Fruit fly (Drosophila melanogaster) whole organism, pupa: ENCODE measurements around the gene sas.

Experiments
- CG10348 ChIP-seq: fragments of 200-800 bp; sonication (Bioruptor generic); IDR thresholded peaks from 2 replicates; pipeline ENCODE4 v1.3.6; 2022; ENCODE audit warnings: missing biosample characterization, missing genetic modification characterization
- CG12605 ChIP-seq: fragments of 200-800 bp; sonication (Bioruptor generic); IDR thresholded peaks from 2 replicates; pipeline ENCODE4 v1.3.6; 2022; ENCODE audit warnings: missing biosample characterization, missing genetic modification characterization
- CG14655 ChIP-seq: fragments of 200-800 bp; sonication (Bioruptor generic); optimal IDR thresholded peaks from 3 replicates; lab custom pipeline; 2017; ENCODE audit warnings: mild to moderate bottlenecking, missing biosample characterization, missing genetic modification reagents, missing genetic modification characterization
- CG15710 ChIP-seq: fragments of 200-800 bp; sonication (Bioruptor generic); optimal IDR thresholded peaks from 2 replicates; lab custom pipeline; 2018; ENCODE audit warnings: missing biosample characterization, mild to moderate bottlenecking, missing genetic modification characterization, moderate library complexity
- CG17806 ChIP-seq: fragments of 200-800 bp; sonication (Bioruptor generic); optimal IDR thresholded peaks from 2 replicates; lab custom pipeline; 2018; ENCODE audit warnings: missing biosample characterization, mild to moderate bottlenecking, missing genetic modification characterization, moderate library complexity
- CG32121 ChIP-seq: fragments of 200-800 bp; sonication (Bioruptor generic); IDR thresholded peaks from 2 replicates; pipeline ENCODE4 v1.3.6; 2022; ENCODE audit warnings: missing biosample characterization, missing genetic modification characterization
- CG34367 ChIP-seq: fragments of 200-800 bp; sonication (Bioruptor generic); optimal IDR thresholded peaks from 2 replicates; lab custom pipeline; 2018; ENCODE audit warnings: missing biosample characterization, mild to moderate bottlenecking, missing genetic modification characterization
- CG4496 ChIP-seq: fragments of 200-800 bp; sonication (Bioruptor generic); IDR thresholded peaks from 3 replicates; pipeline ENCODE4 v1.3.6; 2022; ENCODE audit warnings: missing biosample characterization, missing genetic modification characterization
- EcR ChIP-seq: fragments of 200-800 bp; sonication (Bioruptor generic); optimal IDR thresholded peaks from 3 replicates; lab custom pipeline; 2019; ENCODE audit warnings: missing biosample characterization, missing genetic modification characterization, mild to moderate bottlenecking, moderate library complexity, missing genetic modification reagents
- Pif1A ChIP-seq: fragments of 200-800 bp; sonication (Bioruptor generic); optimal IDR thresholded peaks from 3 replicates; lab custom pipeline; 2016; ENCODE audit warnings: missing biosample characterization, missing genetic modification characterization
- Pif1B ChIP-seq: fragments of 200-800 bp; sonication (Bioruptor generic); optimal IDR thresholded peaks from 3 replicates; lab custom pipeline; 2016; ENCODE audit warnings: missing biosample characterization, missing genetic modification characterization
- gl ChIP-seq: fragments of 200-800 bp; sonication (Bioruptor generic); optimal IDR thresholded peaks from 2 replicates; lab custom pipeline; 2018; ENCODE audit warnings: missing biosample characterization, mild to moderate bottlenecking, missing genetic modification characterization

- TF ChIP-seq CG34367 (tag; lab: Kevin White, UChicago) (no peak), CG32121 (GFP tag; lab: Robert Waterston, UW) (no peak), Pif1A (no peak), CG12605 (GFP tag; lab: Robert Waterston, UW) (no peak), CG17806 (no peak), CG15710 (no peak), CG14655 (GFP tag; lab: Kevin White, UChicago) (no peak), EcR (GFP tag; lab: Kevin White, UChicago) (no peak), CG10348 (GFP tag; lab: Robert Waterston, UW) (no peak), Pif1B (no peak), gl (tag; lab: Kevin White, UChicago) (no peak), CG4496 (GFP tag; lab: Robert Waterston, UW) (no peak)
These were observed 27.7 kb upstream of the sas start for dm6 chr3R:7134715-7135505.
